Worm (Caenorhabditis elegans) whole organism, L4 larva: ENCODE measurements around the gene K09E2.2.

Source experiments
- F10B5.3 ChIP-seq: sonication (generic microtip); optimal IDR thresholded peaks from 2 replicates; lab custom pipeline; 2016; ENCODE audit warnings: mild to moderate bottlenecking, missing genetic modification characterization, missing compliant biosample characterization
- F26F4.8 ChIP-seq: fragments of 200-800 bp; sonication (Bioruptor generic); conservative IDR thresholded peaks from 2 replicates; pipeline ENCODE4 v1.3.6; 2022; ENCODE audit warnings: missing genetic modification characterization, missing compliant biosample characterization
- F49E8.2 ChIP-seq: sonication (generic microtip); optimal IDR thresholded peaks from 2 replicates; lab custom pipeline; 2016; ENCODE audit warnings: missing compliant biosample characterization, mild to moderate bottlenecking, missing genetic modification characterization, borderline replicate concordance
- T26A8.4 ChIP-seq: fragments of 200-800 bp; sonication (Bioruptor generic); IDR thresholded peaks from 2 replicates; pipeline ENCODE4 v1.3.6; 2022; ENCODE audit warnings: missing genetic modification characterization, missing compliant biosample characterization
- Y48G9A.11 ChIP-seq: fragments of 200-800 bp; sonication (Bioruptor generic); IDR thresholded peaks from 2 replicates; pipeline ENCODE4 v1.3.6; 2022; ENCODE audit warnings: missing genetic modification reagents, missing genetic modification characterization, missing compliant biosample characterization
- Y5F2A.4 ChIP-seq: fragments of 200-800 bp; sonication (Bioruptor generic); optimal IDR thresholded peaks from 2 replicates; lab custom pipeline; 2018; ENCODE audit warnings: mild to moderate bottlenecking, missing genetic modification characterization, missing compliant biosample characterization
- aha-1 ChIP-seq: fragments of 150-350 bp; peaks from one replicate; lab custom pipeline; 2014; ENCODE audit warnings: missing biosample characterization, missing genetic modification characterization
- arid-1 ChIP-seq: fragments of 200-800 bp; sonication (Bioruptor generic); conservative IDR thresholded peaks from 2 replicates; pipeline ENCODE4 v1.3.6; 2022; ENCODE audit warnings: missing genetic modification reagents, missing genetic modification characterization, missing compliant biosample characterization
- ceh-44 ChIP-seq: fragments of 200-800 bp; sonication (Bioruptor generic); IDR thresholded peaks from 2 replicates; pipeline ENCODE4 v1.3.6; 2022; ENCODE audit warnings: missing genetic modification reagents, missing genetic modification characterization, missing compliant biosample characterization
- ctbp-1 ChIP-seq: fragments of 200-800 bp; sonication (Bioruptor generic); IDR thresholded peaks from 2 replicates; pipeline ENCODE4 v1.3.6; 2022; ENCODE audit warnings: missing genetic modification reagents, missing genetic modification characterization, missing compliant biosample characterization
- daf-16 ChIP-seq, 3 experiments: sonication (generic microtip); optimal IDR thresholded peaks; 2 replicates each; lab custom pipeline; 2016 to 2017; ENCODE audit warnings: missing genetic modification characterization in 3 of 3, missing genetic modification reagents in 3 of 3, mild to moderate bottlenecking in 2 of 3, missing compliant biosample characterization in 2 of 3, missing biosample characterization in 1 of 3, moderate library complexity in 1 of 3
- dmd-6 ChIP-seq: fragments of 200-800 bp; sonication (Bioruptor generic); IDR thresholded peaks from 2 replicates; pipeline ENCODE4 v1.3.6; 2022; ENCODE audit warnings: missing genetic modification reagents, missing genetic modification characterization, missing compliant biosample characterization
- dmd-8 ChIP-seq: fragments of 200-800 bp; sonication (Bioruptor generic); IDR thresholded peaks from 2 replicates; pipeline ENCODE4 v1.3.6; 2022; ENCODE audit warnings: missing genetic modification characterization, missing compliant biosample characterization
- duxl-1 ChIP-seq: sonication (generic microtip); optimal IDR thresholded peaks from 2 replicates; lab custom pipeline; 2016; ENCODE audit warnings: mild to moderate bottlenecking, missing genetic modification characterization, moderate library complexity, missing compliant biosample characterization; ENCODE audit not compliant: poor library complexity
- dve-1 ChIP-seq: sonication (generic microtip); optimal IDR thresholded peaks from 2 replicates; lab custom pipeline; 2017; ENCODE audit warnings: antibody characterized with exemption, mild to moderate bottlenecking, missing genetic modification characterization, missing compliant biosample characterization; ENCODE audit not compliant: insufficient read depth
- egl-43 ChIP-seq: fragments of 200-800 bp; sonication (Bioruptor generic); IDR thresholded peaks from 2 replicates; pipeline ENCODE4 v1.3.6; 2022; ENCODE audit warnings: missing genetic modification reagents, missing genetic modification characterization, missing compliant biosample characterization
- fkh-10 ChIP-seq: fragments of 150-350 bp; optimal IDR thresholded peaks from 2 replicates; lab custom pipeline; 2014; ENCODE audit warnings: missing biosample characterization, missing genetic modification reagents, missing genetic modification characterization
- hmg-1.1 ChIP-seq: fragments of 200-800 bp; sonication (Bioruptor generic); IDR thresholded peaks from 2 replicates; pipeline ENCODE4 v1.3.6; 2022; ENCODE audit warnings: missing genetic modification reagents, missing genetic modification characterization, missing compliant biosample characterization
- jun-1 ChIP-seq: fragments of 150-350 bp; optimal IDR thresholded peaks from 2 replicates; lab custom pipeline; 2014; ENCODE audit warnings: missing biosample characterization, missing genetic modification reagents, missing genetic modification characterization
- lim-7 ChIP-seq: fragments of 200-800 bp; sonication (Bioruptor generic); IDR thresholded peaks from 2 replicates; pipeline ENCODE4 v1.3.6; 2022; ENCODE audit warnings: missing genetic modification characterization, missing compliant biosample characterization
- lin-38 ChIP-seq: fragments of 200-800 bp; sonication (Bioruptor generic); IDR thresholded peaks from 2 replicates; pipeline ENCODE4 v1.3.6; 2022; ENCODE audit warnings: missing genetic modification reagents, missing genetic modification characterization, missing compliant biosample characterization
- lin-39 ChIP-seq: fragments of 150-350 bp; optimal IDR thresholded peaks from 2 replicates; lab custom pipeline; 2014; ENCODE audit warnings: missing biosample characterization, missing genetic modification reagents, missing genetic modification characterization
- madf-5 ChIP-seq, 2 experiments: fragments of 200-800 bp; sonication (Bioruptor generic); IDR thresholded peaks; 2 replicates each; pipeline ENCODE4 v1.3.6; 2022; ENCODE audit warnings: missing compliant biosample characterization in 2 of 2, missing genetic modification characterization in 2 of 2
- madf-9 ChIP-seq: fragments of 200-800 bp; sonication (Bioruptor generic); conservative IDR thresholded peaks from 2 replicates; pipeline ENCODE4 v1.3.6; 2022; ENCODE audit warnings: missing genetic modification reagents, missing genetic modification characterization, missing compliant biosample characterization
- mdt-29 ChIP-seq: fragments of 200-800 bp; sonication (Bioruptor generic); IDR thresholded peaks from 2 replicates; pipeline ENCODE4 v1.3.6; 2022; ENCODE audit warnings: missing genetic modification reagents, missing genetic modification characterization, missing compliant biosample characterization
- mep-1 ChIP-seq: fragments of 150-350 bp; sonication (generic microtip); optimal IDR thresholded peaks from 3 replicates; lab custom pipeline; 2014; ENCODE audit warnings: missing biosample characterization, missing genetic modification characterization
- mes-2 ChIP-seq: sonication (generic microtip); optimal IDR thresholded peaks from 2 replicates; lab custom pipeline; 2016; ENCODE audit warnings: missing genotype, mild to moderate bottlenecking, missing genetic modification characterization, missing compliant biosample characterization; ENCODE audit not compliant: poor library complexity, severe bottlenecking
- nhr-102 ChIP-seq: sonication (generic microtip); optimal IDR thresholded peaks from 2 replicates; lab custom pipeline; 2016; ENCODE audit warnings: mild to moderate bottlenecking, missing genetic modification characterization, moderate library complexity, missing compliant biosample characterization
- nhr-111 ChIP-seq: fragments of 200-800 bp; sonication (Bioruptor generic); optimal IDR thresholded peaks from 2 replicates; lab custom pipeline; 2018; ENCODE audit warnings: mild to moderate bottlenecking, missing genetic modification characterization, missing compliant biosample characterization
- nhr-48 ChIP-seq: sonication (generic microtip); optimal IDR thresholded peaks from 2 replicates; lab custom pipeline; 2016; ENCODE audit warnings: mild to moderate bottlenecking, missing genetic modification characterization, missing compliant biosample characterization
- nhr-77 ChIP-seq: fragments of 150-350 bp; optimal IDR thresholded peaks from 2 replicates; lab custom pipeline; 2014; ENCODE audit warnings: missing biosample characterization, missing genetic modification characterization
- pha-4 ChIP-seq, 2 experiments: fragments of 150-350 bp in 1 of 2; fragments of 200-800 bp in 1 of 2; sonication (Bioruptor generic) in 1 of 2; IDR thresholded peaks in 1 of 2; optimal IDR thresholded peaks in 1 of 2; 2 replicates each; pipeline versions ENCODE4 v1.3.6 to Lab custom; 2014 to 2022; ENCODE audit warnings: missing genetic modification characterization in 2 of 2, missing genetic modification reagents in 2 of 2, missing biosample characterization in 1 of 2, missing compliant biosample characterization in 1 of 2
- rbr-2 ChIP-seq: sonication (generic microtip); optimal IDR thresholded peaks from 2 replicates; lab custom pipeline; 2016; ENCODE audit warnings: missing genotype, missing genetic modification characterization, missing compliant biosample characterization
- snpc-1.2 ChIP-seq: fragments of 200-800 bp; sonication (Bioruptor generic); IDR thresholded peaks from 2 replicates; pipeline ENCODE4 v1.3.6; 2022; ENCODE audit warnings: missing genetic modification reagents, missing genetic modification characterization, missing compliant biosample characterization
- spr-1 ChIP-seq: sonication (generic microtip); optimal IDR thresholded peaks from 2 replicates; lab custom pipeline; 2016; ENCODE audit warnings: mild to moderate bottlenecking, missing genetic modification characterization, missing compliant biosample characterization
- tra-1 ChIP-seq: fragments of 200-800 bp; sonication (Bioruptor generic); IDR thresholded peaks from 2 replicates; pipeline ENCODE4 v1.3.6; 2022; ENCODE audit warnings: missing genetic modification reagents, missing genetic modification characterization, missing compliant biosample characterization
- unc-130 ChIP-seq: sonication (generic microtip); optimal IDR thresholded peaks from 2 replicates; lab custom pipeline; 2016; ENCODE audit warnings: missing genetic modification reagents, missing genetic modification characterization, missing compliant biosample characterization
- vab-7 ChIP-seq: fragments of 200-800 bp; sonication (Bioruptor generic); IDR thresholded peaks from 2 replicates; pipeline ENCODE4 v1.3.6; 2022; ENCODE audit warnings: missing genetic modification reagents, missing genetic modification characterization, missing compliant biosample characterization
- zfp-3 ChIP-seq: fragments of 200-800 bp; sonication (Bioruptor generic); conservative IDR thresholded peaks from 2 replicates; pipeline ENCODE4 v1.3.6; 2022; ENCODE audit warnings: missing genetic modification reagents, missing genetic modification characterization, missing compliant biosample characterization
- zip-2 ChIP-seq: fragments of 150-350 bp; optimal IDR thresholded peaks from 2 replicates; lab custom pipeline; 2014; ENCODE audit warnings: missing biosample characterization, missing genetic modification characterization

Gene K09E2.2

ce11 chrX:8638679-8639184, 34.1 kb upstream of the K09E2.2 start (continued):
- TF ChIP-seq mdt-29 (GFP tag; lab: Robert Waterston, UW), result no peak
- no peak for TF ChIP-seq T26A8.4
- peak; percentile 39 for TF ChIP-seq F10B5.3 (tag; lab: Kevin White, UChicago)
- TF ChIP-seq, all 104 proteins: peak for 33

ce11 chrX:8640654-8641053, 32.2 kb upstream of the K09E2.2 start:
- TF ChIP-seq F49E8.2 (tag; lab: Kevin White, UChicago), result peak; percentile 50
- TF ChIP-seq arid-1 (GFP tag; lab: Robert Waterston, UW), result 0 out of 2 replicates have a peak, but pooled peaks have one; percentile 57
- TF ChIP-seq fkh-10 (GFP tag; lab: Kevin White, UChicago), result no peak
- TF ChIP-seq nhr-77 (tag; lab: Kevin White, UChicago), result no peak
- TF ChIP-seq dve-1 (tag; lab: Kevin White, UChicago), result peak; percentile 53
- TF ChIP-seq unc-130 (GFP tag; lab: Kevin White, UChicago), result peak; percentile 34
- TF ChIP-seq rbr-2, result no peak
- TF ChIP-seq nhr-102 (tag; lab: Kevin White, UChicago), result peak; percentile 49
- peak; percentile 80; the same call in 1 of the 2 replicates for TF ChIP-seq tra-1 (GFP tag; lab: Robert Waterston, UW)
- TF ChIP-seq mes-2 (tag; lab: Kevin White, UChicago), result peak; percentile 65
- 0 out of 2 replicates have a peak, but pooled peaks have one; percentile 40 for TF ChIP-seq ctbp-1 (GFP tag; lab: Robert Waterston, UW)
- 0 out of 2 replicates have a peak, but pooled peaks have one; percentile 19 for TF ChIP-seq zfp-3 (GFP tag; lab: Robert Waterston, UW)
- TF ChIP-seq snpc-1.2, result peak; percentile 74
- TF ChIP-seq zip-2 (tag; lab: Kevin White, UChicago), result no peak
- peak; percentile 20 for TF ChIP-seq Y5F2A.4 (GFP tag; lab: Kevin White, UChicago)
- peak; percentile 21 for TF ChIP-seq nhr-48 (tag; lab: Kevin White, UChicago)
- TF ChIP-seq egl-43 (GFP tag; lab: Robert Waterston, UW), result peak; percentile 67; the same call in 1 of the 2 replicates
- TF ChIP-seq lin-39 (tag; lab: Kevin White, UChicago), result no peak
- peak; percentile 62 for TF ChIP-seq vab-7 (GFP tag; lab: Robert Waterston, UW)
- TF ChIP-seq F26F4.8 (GFP tag; lab: Robert Waterston, UW), result 0 out of 2 replicates have a peak, but pooled peaks have one; percentile 45
- peak; percentile 34 for TF ChIP-seq aha-1
- peak; percentile 43; the same call in 1 of the 2 replicates for TF ChIP-seq dmd-6 (GFP tag; lab: Robert Waterston, UW)
- no peak for TF ChIP-seq jun-1
- TF ChIP-seq madf-5 (GFP tag; IDR thresholded peaks at IDR 0.05; lab: Robert Waterston, UW), result peak in 1 of 2 experiments; percentile 63; a peak in 1 of 4 replicates
- TF ChIP-seq ceh-44, result peak; percentile 65
- peak; percentile 78 for TF ChIP-seq lim-7 (GFP tag; lab: Robert Waterston, UW)
- TF ChIP-seq madf-9 (GFP tag; lab: Robert Waterston, UW), result no peak
- 0 out of 2 replicates have a peak, but pooled peaks have one; percentile 10 for TF ChIP-seq hmg-1.1 (GFP tag; lab: Robert Waterston, UW)
- peak; percentile 70 for TF ChIP-seq lin-38
- peak; percentile 80 for TF ChIP-seq dmd-8 (GFP tag; lab: Robert Waterston, UW)
- TF ChIP-seq mdt-29 (GFP tag; lab: Robert Waterston, UW), result peak; percentile 62; the same call in 1 of the 2 replicates
- TF ChIP-seq nhr-111 (GFP tag; lab: Kevin White, UChicago), result no peak
- peak; percentile 34 for TF ChIP-seq mep-1 (tag; lab: Kevin White, UChicago)
- peak; percentile 9 to 81 for TF ChIP-seq daf-16 (GFP tag; optimal IDR thresholded peaks at IDR 0.05; lab: Kevin White, UChicago)
- TF ChIP-seq daf-16 (tag; optimal IDR thresholded peaks at IDR 0.05; lab: Kevin White, UChicago), result peak; percentile 57
- peak; percentile 51 for TF ChIP-seq duxl-1
- 0 out of 2 replicates have a peak, but pooled peaks have one; percentile 14 for TF ChIP-seq Y48G9A.11 (GFP tag; lab: Robert Waterston, UW)
- TF ChIP-seq spr-1 (tag; lab: Kevin White, UChicago), result peak; percentile 29
- TF ChIP-seq pha-4 (GFP tag; IDR thresholded peaks at IDR 0.05; lab: Robert Waterston, UW), result peak; percentile 79
- no peak for TF ChIP-seq pha-4 (tag; optimal IDR thresholded peaks at IDR 0.05; lab: Kevin White, UChicago)
